Fruit fly (Drosophila melanogaster) S2 (cell line): ENCODE data around the gene RNaseX25.

ENCODE experiments used
- CG8478 ChIP-seq: fragments of >200 bp; optimal IDR thresholded peaks from 2 replicates; lab custom pipeline; 2018
- CTCF ChIP-seq, 2 experiments: fragments of >200 bp; optimal IDR thresholded peaks; 2 replicates each; lab custom pipeline; 2018

DNA sequence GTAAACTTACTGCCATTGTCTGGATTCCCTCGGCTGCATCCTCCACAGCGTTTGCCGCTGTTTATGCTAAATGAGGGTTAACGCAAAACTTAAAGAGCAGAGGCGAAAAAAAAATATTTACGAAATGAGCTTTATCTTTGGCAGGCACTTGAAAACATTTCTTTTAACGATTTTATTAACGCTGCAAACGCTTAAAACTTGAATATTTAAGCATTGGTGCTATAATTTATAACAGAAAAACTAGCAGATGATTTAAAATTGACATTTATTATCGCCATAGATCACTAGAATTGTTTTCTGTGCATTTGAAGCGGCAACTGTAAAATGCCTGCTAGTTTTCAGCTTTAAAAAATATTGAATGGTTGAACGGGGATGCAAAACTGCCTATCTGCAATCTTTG, 19.9 kb downstream of the RNaseX25 start:
- TF ChIP-seq CG8478 (no peak), CTCF (optimal IDR thresholded peaks at IDR 0.05; lab: Kevin White, UChicago) (no peak)
